Fruit fly (Drosophila melanogaster) whole organism, embryonic: ENCODE results near the gene lute.

Experiments
- ATbp ChIP-seq: fragments of 200-800 bp; sonication (Bioruptor generic); optimal IDR thresholded peaks from 2 replicates; lab custom pipeline; 2017; ENCODE audit warnings: missing biosample characterization, mild to moderate bottlenecking, missing genetic modification characterization, missing genetic modification reagents
- Atf6 ChIP-seq: fragments of 200-800 bp; sonication (Bioruptor generic); IDR thresholded peaks from 2 replicates; pipeline ENCODE4 v1.3.6; 2022; ENCODE audit warnings: missing biosample characterization, missing genetic modification characterization
- Bteb2 ChIP-seq: fragments of 200-800 bp; sonication (Bioruptor generic); optimal IDR thresholded peaks from 2 replicates; lab custom pipeline; 2016; ENCODE audit warnings: missing biosample characterization, missing genetic modification characterization
- CG11456 ChIP-seq: fragments of 200-800 bp; sonication (Bioruptor generic); IDR thresholded peaks from 3 replicates; pipeline ENCODE4 v1.3.6; 2022; ENCODE audit warnings: missing biosample characterization, missing genetic modification characterization
- CG11723 ChIP-seq: fragments of 200-800 bp; sonication (Bioruptor generic); optimal IDR thresholded peaks from 2 replicates; lab custom pipeline; 2017; ENCODE audit warnings: missing biosample characterization, mild to moderate bottlenecking, missing genetic modification characterization
- CG12071 ChIP-seq: fragments of 200-800 bp; sonication (Bioruptor generic); optimal IDR thresholded peaks from 3 replicates; lab custom pipeline; 2018; ENCODE audit warnings: missing biosample characterization, mild to moderate bottlenecking, missing genetic modification characterization
- CG13775 ChIP-seq: fragments of 200-800 bp; sonication (Bioruptor generic); optimal IDR thresholded peaks from 3 replicates; lab custom pipeline; 2017; ENCODE audit warnings: missing biosample characterization, mild to moderate bottlenecking, missing genetic modification characterization
- CG14667 ChIP-seq: fragments of 200-800 bp; sonication (Bioruptor generic); IDR thresholded peaks from 2 replicates; pipeline ENCODE4 v1.3.6; 2022; ENCODE audit warnings: missing biosample characterization, missing genetic modification characterization
- CG14860 ChIP-seq: fragments of 200-800 bp; sonication (Bioruptor generic); IDR thresholded peaks from 3 replicates; pipeline ENCODE4 v1.3.6; 2022; ENCODE audit warnings: missing biosample characterization, missing genetic modification characterization; ENCODE audit not compliant: partially characterized antibody
- CG15073 ChIP-seq: fragments of 200-800 bp; sonication (Bioruptor generic); optimal IDR thresholded peaks from 2 replicates; lab custom pipeline; 2016; ENCODE audit warnings: missing biosample characterization, missing genetic modification characterization
- CG16779 ChIP-seq: fragments of 200-800 bp; sonication (Bioruptor generic); IDR thresholded peaks from 2 replicates; pipeline ENCODE4 v1.3.6; 2022; ENCODE audit warnings: missing biosample characterization, missing genetic modification characterization
- CG17359 ChIP-seq: fragments of 200-800 bp; sonication (Bioruptor generic); optimal IDR thresholded peaks from 3 replicates; lab custom pipeline; 2018; ENCODE audit warnings: missing biosample characterization, mild to moderate bottlenecking, missing genetic modification characterization, moderate library complexity
- CG18619 ChIP-seq: fragments of 200-800 bp; sonication (Bioruptor generic); optimal IDR thresholded peaks from 3 replicates; lab custom pipeline; 2017; ENCODE audit warnings: missing biosample characterization, mild to moderate bottlenecking, missing genetic modification characterization
- CG30403 ChIP-seq: fragments of 200-800 bp; sonication (Bioruptor generic); optimal IDR thresholded peaks from 3 replicates; lab custom pipeline; 2016; ENCODE audit warnings: missing biosample characterization, missing genetic modification characterization
- CG3281 ChIP-seq: fragments of 200-800 bp; sonication (Bioruptor generic); optimal IDR thresholded peaks from 3 replicates; lab custom pipeline; 2017; ENCODE audit warnings: missing biosample characterization, mild to moderate bottlenecking, missing genetic modification characterization
- CG33557 ChIP-seq: fragments of 200-800 bp; sonication (Bioruptor generic); optimal IDR thresholded peaks from 2 replicates; lab custom pipeline; 2019; ENCODE audit warnings: missing biosample characterization, mild to moderate bottlenecking, missing genetic modification characterization, moderate library complexity
- CG3847 ChIP-seq: fragments of 200-800 bp; sonication (Bioruptor generic); IDR thresholded peaks from 2 replicates; pipeline ENCODE4 v1.3.6; 2022; ENCODE audit warnings: missing biosample characterization, missing genetic modification characterization
- CG4707 ChIP-seq: fragments of 200-800 bp; sonication (Bioruptor generic); optimal IDR thresholded peaks from 2 replicates; lab custom pipeline; 2018; ENCODE audit warnings: missing biosample characterization, mild to moderate bottlenecking, missing genetic modification characterization, moderate library complexity
- CG7745 ChIP-seq: fragments of 200-800 bp; sonication (Bioruptor generic); optimal IDR thresholded peaks from 2 replicates; lab custom pipeline; 2018; ENCODE audit warnings: missing biosample characterization, mild to moderate bottlenecking, missing genetic modification characterization, moderate library complexity
- CkIIα-i1 ChIP-seq: fragments of 200-800 bp; sonication (Bioruptor generic); IDR thresholded peaks from 2 replicates; pipeline ENCODE4 v1.3.6; 2022; ENCODE audit warnings: missing biosample characterization, missing genetic modification characterization
- CrebB ChIP-seq: fragments of 200-800 bp; sonication (Bioruptor generic); optimal IDR thresholded peaks from 3 replicates; lab custom pipeline; 2018; ENCODE audit warnings: missing biosample characterization, mild to moderate bottlenecking, missing genetic modification characterization
- E2f1 ChIP-seq: fragments of 200-800 bp; sonication (Bioruptor generic); IDR thresholded peaks from 2 replicates; pipeline ENCODE4 v1.3.6; 2022; ENCODE audit warnings: missing biosample characterization, missing genetic modification characterization
- Fer3 ChIP-seq: fragments of 200-800 bp; sonication (Bioruptor generic); optimal IDR thresholded peaks from 2 replicates; lab custom pipeline; 2018; ENCODE audit warnings: missing biosample characterization, mild to moderate bottlenecking, missing genetic modification characterization, moderate library complexity
- GATAe ChIP-seq: fragments of 200-800 bp; sonication (Bioruptor generic); conservative IDR thresholded peaks from 2 replicates; pipeline ENCODE4 v1.3.6; 2022; ENCODE audit warnings: missing biosample characterization, missing genetic modification characterization
- Hr39 ChIP-seq: fragments of >200 bp; optimal IDR thresholded peaks from 2 replicates; lab custom pipeline; 2017
- Jarid2 ChIP-seq: fragments of 200-800 bp; sonication (Bioruptor generic); optimal IDR thresholded peaks from 3 replicates; lab custom pipeline; 2017; ENCODE audit warnings: mild to moderate bottlenecking, missing biosample characterization, missing genetic modification reagents, missing genetic modification characterization
- Nf-YA ChIP-seq: fragments of 200-800 bp; sonication (Bioruptor generic); IDR thresholded peaks from 2 replicates; pipeline ENCODE4 v1.3.6; 2022; ENCODE audit warnings: missing biosample characterization, missing genetic modification characterization
- Optix ChIP-seq: fragments of 200-800 bp; sonication (Bioruptor generic); IDR thresholded peaks from 3 replicates; pipeline ENCODE4 v1.3.6; 2022; ENCODE audit warnings: missing biosample characterization, missing genetic modification characterization
- Ravus ChIP-seq: fragments of 200-800 bp; sonication (Bioruptor generic); IDR thresholded peaks from 2 replicates; pipeline ENCODE4 v1.3.6; 2022; ENCODE audit warnings: missing biosample characterization, missing genetic modification characterization
- Sry-δ ChIP-seq: fragments of 200-800 bp; sonication (Bioruptor generic); optimal IDR thresholded peaks from 2 replicates; lab custom pipeline; 2016; ENCODE audit warnings: missing biosample characterization, missing genetic modification characterization
- Tbp ChIP-seq: fragments of >200 bp; optimal IDR thresholded peaks from 2 replicates; lab custom pipeline; 2018; ENCODE audit warnings: missing biosample characterization, missing genetic modification characterization
- ara ChIP-seq: fragments of 200-800 bp; sonication (Bioruptor generic); IDR thresholded peaks from 2 replicates; pipeline ENCODE4 v1.3.6; 2022; ENCODE audit warnings: missing biosample characterization, missing genetic modification characterization
- bcd ChIP-seq: fragments of 200-800 bp; sonication (Bioruptor generic); optimal IDR thresholded peaks from 2 replicates; lab custom pipeline; 2017; ENCODE audit warnings: missing biosample characterization, mild to moderate bottlenecking, missing genetic modification characterization
- bowl ChIP-seq: fragments of 200-800 bp; sonication (Bioruptor generic); IDR thresholded peaks from 2 replicates; pipeline ENCODE4 v1.3.6; 2022; ENCODE audit warnings: missing biosample characterization, missing genetic modification characterization
- cato ChIP-seq: fragments of 200-800 bp; sonication (Bioruptor generic); optimal IDR thresholded peaks from 2 replicates; lab custom pipeline; 2016; ENCODE audit warnings: missing biosample characterization, missing genetic modification characterization, borderline replicate concordance
- dan ChIP-seq: fragments of 200-800 bp; sonication (Bioruptor generic); IDR thresholded peaks from 2 replicates; pipeline ENCODE4 v1.3.6; 2022; ENCODE audit warnings: missing biosample characterization, missing genetic modification characterization
- dimm ChIP-seq: fragments of 200-800 bp; sonication (Bioruptor generic); IDR thresholded peaks from 2 replicates; pipeline ENCODE4 v1.3.6; 2022; ENCODE audit warnings: missing biosample characterization, missing genetic modification characterization
- en ChIP-seq: fragments of 200-800 bp; sonication (Bioruptor generic); optimal IDR thresholded peaks from 2 replicates; lab custom pipeline; 2016; ENCODE audit warnings: missing biosample characterization, missing genetic modification characterization
- fd102C ChIP-seq: fragments of 200-800 bp; sonication (Bioruptor generic); optimal IDR thresholded peaks from 2 replicates; lab custom pipeline; 2018; ENCODE audit warnings: missing biosample characterization, mild to moderate bottlenecking, missing genetic modification characterization, moderate library complexity
- hbn ChIP-seq: fragments of 200-800 bp; sonication (Bioruptor generic); IDR thresholded peaks from 2 replicates; pipeline ENCODE4 v1.3.6; 2022; ENCODE audit warnings: missing biosample characterization, missing genetic modification characterization; ENCODE audit not compliant: partially characterized antibody
- jing ChIP-seq: fragments of 200-800 bp; sonication (Bioruptor generic); optimal IDR thresholded peaks from 2 replicates; lab custom pipeline; 2018; ENCODE audit warnings: missing biosample characterization, mild to moderate bottlenecking, missing genetic modification characterization
- maf-S ChIP-seq: fragments of 200-800 bp; sonication (Bioruptor generic); optimal IDR thresholded peaks from 2 replicates; lab custom pipeline; 2016; ENCODE audit warnings: missing biosample characterization, missing genetic modification characterization
- sc ChIP-seq, 3 experiments: fragments of >200 bp in 2 of 3; fragments of 200-800 bp in 1 of 3; sonication (Bioruptor generic) in 1 of 3; optimal IDR thresholded peaks; 2 replicates in 2 of 3; 3 replicates in 1 of 3; lab custom pipeline; 2017; ENCODE audit warnings: mild to moderate bottlenecking in 1 of 3, missing biosample characterization in 1 of 3, missing genetic modification characterization in 1 of 3, missing genetic modification reagents in 1 of 3
- sr ChIP-seq: fragments of 200-800 bp; sonication (Bioruptor generic); IDR thresholded peaks from 3 replicates; pipeline ENCODE4 v1.3.6; 2022; ENCODE audit warnings: missing biosample characterization, missing genetic modification characterization
- stc ChIP-seq: fragments of 200-800 bp; sonication (Bioruptor generic); IDR thresholded peaks from 2 replicates; pipeline ENCODE4 v1.3.6; 2022; ENCODE audit warnings: missing biosample characterization, missing genetic modification characterization
- twi ChIP-seq: fragments of 200-800 bp; optimal IDR thresholded peaks from 2 replicates; lab custom pipeline; 2019; ENCODE audit warnings: missing biosample characterization, mild to moderate bottlenecking, missing genetic modification characterization, moderate library complexity
- unpg ChIP-seq: fragments of 200-800 bp; sonication (Bioruptor generic); optimal IDR thresholded peaks from 3 replicates; lab custom pipeline; 2018; ENCODE audit warnings: missing biosample characterization, mild to moderate bottlenecking, missing genetic modification characterization, moderate library complexity
- usp ChIP-seq: fragments of >200 bp; optimal IDR thresholded peaks from 2 replicates; lab custom pipeline; 2017; ENCODE audit warnings: missing biosample characterization, missing genetic modification characterization
- vvl ChIP-seq: fragments of 200-800 bp; sonication (Bioruptor generic); IDR thresholded peaks from 2 replicates; pipeline ENCODE4 v1.3.6; 2022; ENCODE audit warnings: missing biosample characterization, missing genetic modification characterization

lute gene

DNA sequence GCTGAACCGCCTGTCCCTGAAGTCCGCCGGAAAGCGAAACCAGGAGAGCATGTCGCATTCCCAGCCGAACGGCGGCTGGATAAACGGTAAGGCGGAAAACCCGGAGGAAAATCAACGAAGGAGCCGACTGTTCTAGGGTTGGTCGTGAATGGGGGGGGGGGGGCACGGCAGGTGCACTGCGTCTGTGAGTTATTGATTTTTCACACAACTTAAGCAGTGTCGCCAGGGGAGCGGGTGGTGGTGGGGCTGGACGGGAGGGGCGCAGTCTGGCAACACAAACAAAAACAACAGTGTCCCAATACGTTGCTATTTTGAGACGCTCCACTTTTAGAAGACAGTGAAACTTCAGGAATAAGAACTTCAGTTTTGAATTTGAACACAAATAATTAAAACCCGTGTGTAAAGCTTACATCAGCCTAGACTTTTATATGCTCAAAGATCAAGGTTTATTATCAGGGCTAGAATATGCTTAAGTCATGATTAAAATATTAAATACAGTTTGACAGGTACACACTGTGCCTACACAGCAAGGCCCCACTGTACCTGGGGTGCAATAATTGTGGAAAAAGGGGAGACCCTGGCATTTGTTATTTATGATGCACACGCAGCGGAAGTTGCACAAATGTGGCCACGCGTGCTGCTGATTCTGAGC, 6.5 kb downstream of the lute start (continued):
- TF ChIP-seq sc (optimal IDR thresholded peaks at IDR 0.05; lab: Kevin White, UChicago) (no peak), sc (GFP tag; optimal IDR thresholded peaks at IDR 0.05; lab: Kevin White, UChicago) (peak; percentile 59), sr (0 out of 3 replicates have a peak, but pooled peaks have one; percentile 18), en (no peak), CG14667 (peak; percentile 72), Bteb2 (GFP tag; lab: Kevin White, UChicago) (no peak), dimm (GFP tag; lab: Robert Waterston, UW) (0 out of 2 replicates have a peak, but pooled peaks have one; percentile 24), Nf-YA (GFP tag; lab: Robert Waterston, UW) (peak; percentile 57; the same call in 1 of the 2 replicates), CG16779 (GFP tag; lab: Robert Waterston, UW) (0 out of 2 replicates have a peak, but pooled peaks have one; percentile 18), CG11456 (GFP tag; lab: Robert Waterston, UW) (0 out of 3 replicates have a peak, but pooled peaks have one; percentile 24), CG33557 (GFP tag; lab: Kevin White, UChicago) (peak; percentile 10), ATbp (peak; percentile 77), CG3847 (GFP tag; lab: Robert Waterston, UW) (peak; percentile 14; the same call in 1 of the 2 replicates), CkIIα-i1 (GFP tag; lab: Robert Waterston, UW) (no peak), CG11723 (GFP tag; lab: Kevin White, UChicago) (peak; percentile 25), bcd (GFP tag; lab: Kevin White, UChicago) (peak; percentile 65), CG4707 (GFP tag; lab: Kevin White, UChicago) (peak; percentile 55), Jarid2 (no peak), bowl (GFP tag; lab: Robert Waterston, UW) (no peak), CG30403 (peak; percentile 65), Ravus (GFP tag; lab: Robert Waterston, UW) (no peak), Tbp (no peak), Fer3 (tag; lab: Kevin White, UChicago) (peak; percentile 65), cato (GFP tag; lab: Kevin White, UChicago) (no peak), jing (GFP tag; lab: Kevin White, UChicago) (peak; percentile 40), CG12071 (GFP tag; lab: Kevin White, UChicago) (peak; percentile 67), usp (GFP tag; lab: Kevin White, UChicago) (no peak), maf-S (GFP tag; lab: Kevin White, UChicago) (peak; percentile 11), Sry-δ (GFP tag; lab: Kevin White, UChicago) (peak; percentile 31), CG15073 (GFP tag; lab: Kevin White, UChicago) (no peak), CrebB (tag; lab: Kevin White, UChicago) (no peak), CG18619 (GFP tag; lab: Kevin White, UChicago) (peak; percentile 43), hbn (no peak), unpg (GFP tag; lab: Kevin White, UChicago) (peak; percentile 82), ara (GFP tag; lab: Robert Waterston, UW) (peak; percentile 85), Hr39 (lab: Kevin White, UChicago) (no peak), stc (GFP tag; lab: Robert Waterston, UW) (peak; percentile 86), twi (peak; percentile 35), CG14860 (GFP tag; lab: Robert Waterston, UW) (no peak), Atf6 (GFP tag; lab: Robert Waterston, UW) (peak; percentile 65), GATAe (GFP tag; lab: Robert Waterston, UW) (no peak), CG13775 (GFP tag; lab: Kevin White, UChicago) (peak; percentile 3), CG3281 (GFP tag; lab: Kevin White, UChicago) (peak; percentile 63), Optix (GFP tag; lab: Robert Waterston, UW) (peak; percentile 69; the same call in 2 of the 3 replicates), E2f1 (GFP tag; lab: Robert Waterston, UW) (peak; percentile 71; the same call in 1 of the 2 replicates), fd102C (GFP tag; lab: Kevin White, UChicago) (no peak), vvl (GFP tag; lab: Robert Waterston, UW) (peak; percentile 87), dan (peak; percentile 20; the same call in 1 of the 2 replicates), CG7745 (no peak), CG17359 (tag; lab: Kevin White, UChicago) (peak; percentile 86)
